Worm (Caenorhabditis elegans) whole organism, L4 larva: ENCODE results near the gene ZK666.8.
A peak's percentile ranks its signal among the peaks of the same experiment; 100 is the strongest.

Source experiments
- D1046.2 ChIP-seq: fragments of 200-800 bp; sonication (Bioruptor generic); IDR thresholded peaks from 2 replicates; pipeline ENCODE4 v1.3.6; 2022; ENCODE audit warnings: missing genetic modification characterization, missing compliant biosample characterization
- F26F4.8 ChIP-seq: fragments of 200-800 bp; sonication (Bioruptor generic); conservative IDR thresholded peaks from 2 replicates; pipeline ENCODE4 v1.3.6; 2022; ENCODE audit warnings: missing genetic modification characterization, missing compliant biosample characterization
- F37D6.2 ChIP-seq: sonication (generic microtip); optimal IDR thresholded peaks from 2 replicates; lab custom pipeline; 2016; ENCODE audit warnings: mild to moderate bottlenecking, missing genetic modification characterization, missing compliant biosample characterization
- F44E2.7 ChIP-seq: fragments of 200-800 bp; sonication (Bioruptor generic); IDR thresholded peaks from 2 replicates; pipeline ENCODE4 v2.1.2; 2022; ENCODE audit warnings: missing genetic modification characterization, missing compliant biosample characterization
- R02D3.7 ChIP-seq: fragments of 150-350 bp; sonication (generic microtip); optimal IDR thresholded peaks from 3 replicates; lab custom pipeline; 2014; ENCODE audit warnings: missing biosample characterization, missing genetic modification characterization
- T20F7.1 ChIP-seq: fragments of 200-800 bp; sonication (Bioruptor generic); optimal IDR thresholded peaks from 2 replicates; lab custom pipeline; 2018; ENCODE audit warnings: mild to moderate bottlenecking, missing genetic modification characterization, missing compliant biosample characterization
- T26A8.4 ChIP-seq: fragments of 200-800 bp; sonication (Bioruptor generic); IDR thresholded peaks from 2 replicates; pipeline ENCODE4 v1.3.6; 2022; ENCODE audit warnings: missing genetic modification characterization, missing compliant biosample characterization
- Y48G9A.11 ChIP-seq: fragments of 200-800 bp; sonication (Bioruptor generic); IDR thresholded peaks from 2 replicates; pipeline ENCODE4 v1.3.6; 2022; ENCODE audit warnings: missing genetic modification reagents, missing genetic modification characterization, missing compliant biosample characterization
- ZK337.2 ChIP-seq: fragments of 200-800 bp; sonication (Bioruptor generic); IDR thresholded peaks from 2 replicates; pipeline ENCODE4 v1.3.6; 2022; ENCODE audit warnings: missing genetic modification reagents, missing genetic modification characterization, missing compliant biosample characterization
- aha-1 ChIP-seq: fragments of 150-350 bp; peaks from one replicate; lab custom pipeline; 2014; ENCODE audit warnings: missing biosample characterization, missing genetic modification characterization
- aly-2 ChIP-seq: sonication (generic microtip); optimal IDR thresholded peaks from 2 replicates; lab custom pipeline; 2018; ENCODE audit warnings: missing biosample characterization, missing genetic modification characterization
- ama-1 ChIP-seq: fragments of 150-350 bp; optimal IDR thresholded peaks from 2 replicates; lab custom pipeline; 2014; ENCODE audit warnings: inconsistent platforms, mixed read lengths
- arid-1 ChIP-seq: fragments of 200-800 bp; sonication (Bioruptor generic); conservative IDR thresholded peaks from 2 replicates; pipeline ENCODE4 v1.3.6; 2022; ENCODE audit warnings: missing genetic modification reagents, missing genetic modification characterization, missing compliant biosample characterization
- attf-4 ChIP-seq: sonication (generic microtip); optimal IDR thresholded peaks from 3 replicates; lab custom pipeline; 2017; ENCODE audit warnings: missing biosample characterization, missing genetic modification characterization
- ceh-20 ChIP-seq: fragments of 200-800 bp; sonication (Bioruptor generic); IDR thresholded peaks from 2 replicates; pipeline ENCODE4 v1.3.6; 2022; ENCODE audit warnings: missing genetic modification reagents, missing genetic modification characterization, missing compliant biosample characterization
- ceh-32 ChIP-seq: sonication (generic microtip); optimal IDR thresholded peaks from 2 replicates; lab custom pipeline; 2016; ENCODE audit warnings: mild to moderate bottlenecking, missing genetic modification characterization, missing compliant biosample characterization; ENCODE audit not compliant: poor library complexity
- ceh-62 ChIP-seq: sonication (generic microtip); optimal IDR thresholded peaks from 2 replicates; lab custom pipeline; 2017; ENCODE audit warnings: missing biosample characterization, missing genetic modification characterization
- ctbp-1 ChIP-seq: fragments of 200-800 bp; sonication (Bioruptor generic); IDR thresholded peaks from 2 replicates; pipeline ENCODE4 v1.3.6; 2022; ENCODE audit warnings: missing genetic modification reagents, missing genetic modification characterization, missing compliant biosample characterization
- daf-12 ChIP-seq: fragments of 150-350 bp; optimal IDR thresholded peaks from 2 replicates; lab custom pipeline; 2014; ENCODE audit warnings: missing biosample characterization, missing genetic modification reagents, missing genetic modification characterization
- dmd-6 ChIP-seq: fragments of 200-800 bp; sonication (Bioruptor generic); IDR thresholded peaks from 2 replicates; pipeline ENCODE4 v1.3.6; 2022; ENCODE audit warnings: missing genetic modification reagents, missing genetic modification characterization, missing compliant biosample characterization
- dpl-1 ChIP-seq: fragments of 150-350 bp; optimal IDR thresholded peaks from 2 replicates; lab custom pipeline; 2014; ENCODE audit warnings: missing biosample characterization, missing genetic modification reagents, missing genetic modification characterization
- dve-1 ChIP-seq: sonication (generic microtip); optimal IDR thresholded peaks from 2 replicates; lab custom pipeline; 2017; ENCODE audit warnings: antibody characterized with exemption, mild to moderate bottlenecking, missing genetic modification characterization, missing compliant biosample characterization; ENCODE audit not compliant: insufficient read depth
- egl-27 ChIP-seq: sonication (generic microtip); optimal IDR thresholded peaks from 3 replicates; lab custom pipeline; 2017; ENCODE audit warnings: missing biosample characterization, missing genetic modification reagents, missing genetic modification characterization
- egl-43 ChIP-seq: fragments of 200-800 bp; sonication (Bioruptor generic); IDR thresholded peaks from 2 replicates; pipeline ENCODE4 v1.3.6; 2022; ENCODE audit warnings: missing genetic modification reagents, missing genetic modification characterization, missing compliant biosample characterization
- fos-1 ChIP-seq: fragments of 150-350 bp; optimal IDR thresholded peaks from 2 replicates; lab custom pipeline; 2014; ENCODE audit warnings: missing biosample characterization, missing genetic modification characterization
- gei-8 ChIP-seq: fragments of 200-800 bp; sonication (Bioruptor generic); optimal IDR thresholded peaks from 2 replicates; lab custom pipeline; 2018; ENCODE audit warnings: mild to moderate bottlenecking, missing genetic modification characterization, missing compliant biosample characterization
- lin-29 ChIP-seq: fragments of 200-800 bp; sonication (Bioruptor generic); IDR thresholded peaks from 2 replicates; pipeline ENCODE4 v1.3.6; 2022; ENCODE audit warnings: missing genetic modification reagents, missing genetic modification characterization, missing compliant biosample characterization
- lin-39 ChIP-seq: fragments of 150-350 bp; optimal IDR thresholded peaks from 2 replicates; lab custom pipeline; 2014; ENCODE audit warnings: missing biosample characterization, missing genetic modification reagents, missing genetic modification characterization
- lir-3 ChIP-seq: sonication (generic microtip); optimal IDR thresholded peaks from 2 replicates; lab custom pipeline; 2016; ENCODE audit warnings: mild to moderate bottlenecking, missing genetic modification characterization, missing compliant biosample characterization
- lsy-2 ChIP-seq, 2 experiments: fragments of 150-350 bp in 1 of 2; sonication (generic microtip) in 1 of 2; optimal IDR thresholded peaks; 2 replicates each; lab custom pipeline; 2014 to 2017; ENCODE audit warnings: missing biosample characterization in 2 of 2, missing genetic modification characterization in 2 of 2
- madf-5 ChIP-seq, 2 experiments: fragments of 200-800 bp; sonication (Bioruptor generic); IDR thresholded peaks; 2 replicates each; pipeline ENCODE4 v1.3.6; 2022; ENCODE audit warnings: missing compliant biosample characterization in 2 of 2, missing genetic modification characterization in 2 of 2
- mdl-1 ChIP-seq, 2 experiments: fragments of 150-350 bp in 1 of 2; sonication (generic microtip) in 1 of 2; optimal IDR thresholded peaks; 2 replicates each; lab custom pipeline; 2014 to 2017; ENCODE audit warnings: missing biosample characterization in 2 of 2, missing genetic modification characterization in 2 of 2
- mdt-29 ChIP-seq: fragments of 200-800 bp; sonication (Bioruptor generic); IDR thresholded peaks from 2 replicates; pipeline ENCODE4 v1.3.6; 2022; ENCODE audit warnings: missing genetic modification reagents, missing genetic modification characterization, missing compliant biosample characterization
- mep-1 ChIP-seq: fragments of 150-350 bp; sonication (generic microtip); optimal IDR thresholded peaks from 3 replicates; lab custom pipeline; 2014; ENCODE audit warnings: missing biosample characterization, missing genetic modification characterization
- mxl-2 ChIP-seq: fragments of 200-800 bp; sonication (Bioruptor generic); conservative IDR thresholded peaks from 2 replicates; pipeline ENCODE4 v1.3.6; 2022; ENCODE audit warnings: missing genetic modification reagents, missing genetic modification characterization, missing compliant biosample characterization
- nhr-10 ChIP-seq: fragments of 150-350 bp; optimal IDR thresholded peaks from 2 replicates; lab custom pipeline; 2014; ENCODE audit warnings: missing biosample characterization, missing genetic modification characterization
- nhr-237 ChIP-seq: sonication (generic microtip); optimal IDR thresholded peaks from 2 replicates; lab custom pipeline; 2017; ENCODE audit warnings: missing biosample characterization, missing genetic modification characterization
- nhr-48 ChIP-seq: sonication (generic microtip); optimal IDR thresholded peaks from 2 replicates; lab custom pipeline; 2016; ENCODE audit warnings: mild to moderate bottlenecking, missing genetic modification characterization, missing compliant biosample characterization
- nhr-6 ChIP-seq: fragments of 150-350 bp; optimal IDR thresholded peaks from 2 replicates; lab custom pipeline; 2014; ENCODE audit warnings: missing biosample characterization, missing genetic modification characterization
- nhr-76 ChIP-seq: fragments of 150-350 bp; optimal IDR thresholded peaks from 2 replicates; lab custom pipeline; 2014; ENCODE audit warnings: missing biosample characterization, missing genetic modification characterization
- pha-4 ChIP-seq, 2 experiments: fragments of 150-350 bp in 1 of 2; fragments of 200-800 bp in 1 of 2; sonication (Bioruptor generic) in 1 of 2; IDR thresholded peaks in 1 of 2; optimal IDR thresholded peaks in 1 of 2; 2 replicates each; pipeline versions ENCODE4 v1.3.6 to Lab custom; 2014 to 2022; ENCODE audit warnings: missing genetic modification characterization in 2 of 2, missing genetic modification reagents in 2 of 2, missing biosample characterization in 1 of 2, missing compliant biosample characterization in 1 of 2
- php-3 ChIP-seq: fragments of 200-800 bp; sonication (Bioruptor generic); IDR thresholded peaks from 2 replicates; pipeline ENCODE4 v1.3.6; 2022; ENCODE audit warnings: missing genetic modification reagents, missing genetic modification characterization, missing compliant biosample characterization
- saeg-2 ChIP-seq: fragments of 200-800 bp; sonication (Bioruptor generic); IDR thresholded peaks from 2 replicates; pipeline ENCODE4 v1.3.6; 2022; ENCODE audit warnings: missing genetic modification reagents, missing genetic modification characterization, missing compliant biosample characterization
- set-16 ChIP-seq: fragments of 200-800 bp; sonication (Bioruptor generic); IDR thresholded peaks from 2 replicates; pipeline ENCODE4 v1.3.6; 2022; ENCODE audit warnings: missing genetic modification reagents, missing genetic modification characterization, missing compliant biosample characterization
- snpc-1.2 ChIP-seq: fragments of 200-800 bp; sonication (Bioruptor generic); IDR thresholded peaks from 2 replicates; pipeline ENCODE4 v1.3.6; 2022; ENCODE audit warnings: missing genetic modification reagents, missing genetic modification characterization, missing compliant biosample characterization
- tag-97 ChIP-seq: fragments of 200-800 bp; sonication (Bioruptor generic); IDR thresholded peaks from 2 replicates; pipeline ENCODE4 v1.3.6; 2022; ENCODE audit warnings: missing genetic modification characterization, missing compliant biosample characterization
- unc-39 ChIP-seq: sonication (generic microtip); optimal IDR thresholded peaks from 2 replicates; lab custom pipeline; 2017; ENCODE audit warnings: missing biosample characterization, missing genetic modification characterization
- unc-62 ChIP-seq, 3 experiments: fragments of 150-350 bp in 1 of 3; sonication (generic microtip); optimal IDR thresholded peaks in 2 of 3; peaks in 1 of 3; 1 replicate in 1 of 3; 2 replicates in 2 of 3; lab custom pipeline; 2014 to 2017; ENCODE audit warnings: missing biosample characterization in 3 of 3, missing genetic modification characterization in 3 of 3, missing genetic modification reagents in 3 of 3, missing genotype in 1 of 3
- vab-7 ChIP-seq: fragments of 200-800 bp; sonication (Bioruptor generic); IDR thresholded peaks from 2 replicates; pipeline ENCODE4 v1.3.6; 2022; ENCODE audit warnings: missing genetic modification reagents, missing genetic modification characterization, missing compliant biosample characterization
- ztf-7 ChIP-seq: fragments of 150-350 bp; optimal IDR thresholded peaks from 2 replicates; lab custom pipeline; 2014; ENCODE audit warnings: missing biosample characterization, missing genetic modification characterization

Gene ZK666.8

ce11 chrII:10502491-10503063 lies 9.6 kb upstream of the ZK666.8 start, which contains the start of gene myrf-1 (continued):
- TF ChIP-seq T20F7.1 (GFP tag; lab: Kevin White, UChicago) (peak; percentile 44), daf-12 (tag; lab: Kevin White, UChicago) (no peak), R02D3.7 (no peak), gei-8 (GFP tag; lab: Kevin White, UChicago) (peak; percentile 48), mdl-1 (tag; optimal IDR thresholded peaks at IDR 0.05; lab: Kevin White, UChicago) (peak; percentile 59 to 92), ctbp-1 (GFP tag; lab: Robert Waterston, UW) (peak; percentile 91), dve-1 (tag; lab: Kevin White, UChicago) (peak; percentile 86), F26F4.8 (GFP tag; lab: Robert Waterston, UW) (0 out of 2 replicates have a peak, but pooled peaks have one; percentile 14), T26A8.4 (peak; percentile 90), lin-39 (no peak), arid-1 (peak; percentile 79), mxl-2 (no peak; the same call in 1 of the 2 replicates), Y48G9A.11 (GFP tag; lab: Robert Waterston, UW) (no peak), nhr-10 (tag; lab: Kevin White, UChicago) (no peak), D1046.2 (GFP tag; lab: Robert Waterston, UW) (no peak), nhr-76 (tag; lab: Kevin White, UChicago) (no peak), ceh-32 (peak; percentile 27), tag-97 (no peak), ceh-62 (no peak), snpc-1.2 (GFP tag; lab: Robert Waterston, UW) (no peak), madf-5 (GFP tag; IDR thresholded peaks at IDR 0.05; lab: Robert Waterston, UW) (0 out of 4 replicates have a peak, but pooled peaks of 1 of the 2 experiments have one; percentile 73), nhr-237 (no peak), lir-3 (tag; lab: Kevin White, UChicago) (peak; percentile 16), nhr-48 (tag; lab: Kevin White, UChicago) (peak; percentile 78), lsy-2 (tag; optimal IDR thresholded peaks at IDR 0.05; lab: Kevin White, UChicago) (peak; percentile 25 to 74), saeg-2 (GFP tag; lab: Robert Waterston, UW) (peak; percentile 84; the same call in 1 of the 2 replicates), unc-39 (tag; lab: Kevin White, UChicago) (no peak), ZK337.2 (GFP tag; lab: Robert Waterston, UW) (no peak), ceh-20 (GFP tag; lab: Robert Waterston, UW) (peak; percentile 73), lin-29 (peak; percentile 76; the same call in 1 of the 2 replicates), mdt-29 (GFP tag; lab: Robert Waterston, UW) (no peak), mep-1 (tag; lab: Kevin White, UChicago) (peak; percentile 91), ztf-7 (peak; percentile 36), pha-4 (GFP tag; IDR thresholded peaks at IDR 0.05; lab: Robert Waterston, UW) (peak; percentile 85), pha-4 (tag; optimal IDR thresholded peaks at IDR 0.05; lab: Kevin White, UChicago) (peak; percentile 32), ama-1 (lab: Kevin White, UChicago) (no peak), F44E2.7 (GFP tag; lab: Robert Waterston, UW) (no peak), nhr-6 (peak; percentile 60), fos-1 (tag; lab: Kevin White, UChicago) (no peak), aha-1 (tag; lab: Kevin White, UChicago) (peak; percentile 99), dmd-6 (GFP tag; lab: Robert Waterston, UW) (peak; percentile 84), php-3 (GFP tag; lab: Robert Waterston, UW) (peak; percentile 60; the same call in 1 of the 2 replicates), unc-62 (GFP tag; optimal IDR thresholded peaks at IDR 0.05 in 1 of 2; lab: Kevin White, UChicago) (peak in 1 of 2 experiments; percentile 85), unc-62 (tag; optimal IDR thresholded peaks at IDR 0.05; lab: Kevin White, UChicago) (no peak), F37D6.2 (tag; lab: Kevin White, UChicago) (peak; percentile 70), egl-43 (GFP tag; lab: Robert Waterston, UW) (peak; percentile 91), aly-2 (tag; lab: Kevin White, UChicago) (no peak), vab-7 (peak; percentile 64; the same call in 1 of the 2 replicates), dpl-1 (GFP tag; lab: Kevin White, UChicago) (peak; percentile 49), egl-27 (tag; lab: Kevin White, UChicago) (no peak), attf-4 (no peak), set-16 (GFP tag; lab: Robert Waterston, UW) (peak; percentile 100)
